Fruit fly (Drosophila melanogaster) whole organism, wandering third instar larva: ENCODE measurements around the gene CG13067.

ENCODE experiments used
- CG32264 ChIP-seq: fragments of 200-800 bp; sonication (Bioruptor generic); optimal IDR thresholded peaks from 2 replicates; lab custom pipeline; 2016; ENCODE audit warnings: missing biosample characterization, missing genetic modification characterization
- CG9705 ChIP-seq: fragments of 200-800 bp; sonication (Bioruptor generic); optimal IDR thresholded peaks from 2 replicates; lab custom pipeline; 2018; ENCODE audit warnings: missing biosample characterization, mild to moderate bottlenecking, missing genetic modification characterization
- CrebA ChIP-seq: fragments of 200-800 bp; sonication (Bioruptor generic); optimal IDR thresholded peaks from 2 replicates; lab custom pipeline; 2016; ENCODE audit warnings: missing biosample characterization, mild to moderate bottlenecking, missing genetic modification characterization, borderline replicate concordance
- Dfd ChIP-seq: fragments of >200 bp; optimal IDR thresholded peaks from 2 replicates; lab custom pipeline; 2017; ENCODE audit warnings: missing biosample characterization, missing genetic modification characterization
- Dif ChIP-seq: fragments of 200-275, 200-300 bp; sonication (Bioruptor generic); optimal IDR thresholded peaks from 2 replicates; lab custom pipeline; 2018; ENCODE audit warnings: missing biosample characterization, missing genetic modification characterization; ENCODE audit not compliant: partially characterized antibody
- GATAd ChIP-seq: sonication (Bioruptor generic); optimal IDR thresholded peaks from 2 replicates; lab custom pipeline; 2016; ENCODE audit warnings: missing biosample characterization, missing genetic modification characterization
- HLH106 ChIP-seq: fragments of 200-800 bp; optimal IDR thresholded peaks from 3 replicates; lab custom pipeline; 2019; ENCODE audit warnings: missing biosample characterization, mild to moderate bottlenecking, missing genetic modification characterization, moderate library complexity
- Hnf4 ChIP-seq: fragments of 200-800 bp; sonication (Bioruptor generic); optimal IDR thresholded peaks from 2 replicates; lab custom pipeline; 2016; ENCODE audit warnings: missing biosample characterization, mild to moderate bottlenecking, missing genetic modification characterization
- Hr78 ChIP-seq: fragments of >200 bp; optimal IDR thresholded peaks from 2 replicates; lab custom pipeline; 2017; ENCODE audit warnings: missing biosample characterization, missing genetic modification characterization
- Hr83 ChIP-seq: fragments of 200-300 bp; sonication (Bioruptor generic); optimal IDR thresholded peaks from 2 replicates; lab custom pipeline; 2016; ENCODE audit warnings: missing biosample characterization, mild to moderate bottlenecking, missing genetic modification characterization, moderate library complexity; ENCODE audit not compliant: poor library complexity, severe bottlenecking
- Jra ChIP-seq: sonication (Bioruptor generic); optimal IDR thresholded peaks from 2 replicates; lab custom pipeline; 2016; ENCODE audit warnings: missing biosample characterization, missing genetic modification characterization
- Mio ChIP-seq: sonication (Bioruptor generic); optimal IDR thresholded peaks from 2 replicates; lab custom pipeline; 2016; ENCODE audit warnings: missing biosample characterization, missing genetic modification characterization
- Myc ChIP-seq: fragments of >200 bp; optimal IDR thresholded peaks from 2 replicates; lab custom pipeline; 2017
- N ChIP-seq: fragments of >200 bp; optimal IDR thresholded peaks from 2 replicates; lab custom pipeline; 2018; ENCODE audit warnings: missing biosample characterization, missing external identifiers, missing genetic modification characterization
- OdsH ChIP-seq: fragments of 200-800 bp; sonication (Bioruptor generic); optimal IDR thresholded peaks from 2 replicates; lab custom pipeline; 2016; ENCODE audit warnings: missing biosample characterization, mild to moderate bottlenecking, missing genetic modification characterization
- Rel ChIP-seq, 2 experiments: fragments of 200-800 bp; sonication (Bioruptor generic) in 1 of 2; optimal IDR thresholded peaks; 2 replicates in 1 of 2; 3 replicates in 1 of 2; lab custom pipeline; 2016 to 2019; ENCODE audit warnings: mild to moderate bottlenecking in 2 of 2, missing biosample characterization in 2 of 2, missing genetic modification characterization in 2 of 2, moderate library complexity in 1 of 2
- Sp1 ChIP-seq: fragments of 200-800 bp; sonication (Bioruptor generic); optimal IDR thresholded peaks from 3 replicates; lab custom pipeline; 2019; ENCODE audit warnings: missing biosample characterization, mild to moderate bottlenecking, missing genetic modification characterization, moderate library complexity
- Vsx2 ChIP-seq: fragments of 200-300, 225-300 bp; sonication (Bioruptor generic); optimal IDR thresholded peaks from 2 replicates; lab custom pipeline; 2018; ENCODE audit warnings: missing biosample characterization, missing genetic modification characterization; ENCODE audit not compliant: partially characterized antibody
- br ChIP-seq: fragments of 200-800 bp; sonication (Bioruptor generic); optimal IDR thresholded peaks from 2 replicates; lab custom pipeline; 2016; ENCODE audit warnings: missing biosample characterization, missing genetic modification characterization
- dl ChIP-seq, 2 experiments: fragments of 175-275, 200-275 bp in 1 of 2; fragments of 200-275 bp in 1 of 2; sonication (Bioruptor generic); optimal IDR thresholded peaks; lab custom pipeline; 2018; ENCODE audit warnings: mild to moderate bottlenecking in 2 of 2, missing biosample characterization in 2 of 2, missing genetic modification characterization in 2 of 2, moderate library complexity in 2 of 2; ENCODE audit not compliant: partially characterized antibody in 2 of 2, insufficient read depth in 1 of 2
- dmrt93B ChIP-seq: fragments of 200-800 bp; sonication (Bioruptor generic); optimal IDR thresholded peaks from 2 replicates; lab custom pipeline; 2018; ENCODE audit warnings: missing biosample characterization, mild to moderate bottlenecking, missing genetic modification characterization
- dsf ChIP-seq: sonication (Bioruptor generic); optimal IDR thresholded peaks from 2 replicates; lab custom pipeline; 2016; ENCODE audit warnings: missing biosample characterization, missing genetic modification characterization, borderline replicate concordance
- ey ChIP-seq: fragments of 200-800 bp; sonication (Bioruptor generic); optimal IDR thresholded peaks from 2 replicates; lab custom pipeline; 2016; ENCODE audit warnings: missing biosample characterization, missing genetic modification characterization
- foxo ChIP-seq, 2 experiments: fragments of 200-800 bp; sonication (Bioruptor generic); optimal IDR thresholded peaks; 2 replicates in 1 of 2; 3 replicates in 1 of 2; lab custom pipeline; 2016 to 2017; ENCODE audit warnings: missing biosample characterization in 2 of 2, missing genetic modification characterization in 2 of 2
- fru ChIP-seq: fragments of 200-800 bp; sonication (Bioruptor generic); optimal IDR thresholded peaks from 3 replicates; lab custom pipeline; 2016; ENCODE audit warnings: missing biosample characterization, mild to moderate bottlenecking, missing genetic modification characterization
- h ChIP-seq: fragments of 200-800 bp; sonication (Bioruptor generic); optimal IDR thresholded peaks from 3 replicates; lab custom pipeline; 2016; ENCODE audit warnings: missing biosample characterization, mild to moderate bottlenecking, missing genetic modification characterization
- jim ChIP-seq: fragments of 175-275, 200-325 bp; sonication (Bioruptor generic); optimal IDR thresholded peaks from 2 replicates; lab custom pipeline; 2016; ENCODE audit warnings: missing biosample characterization, mild to moderate bottlenecking, missing genetic modification characterization
- lola ChIP-seq: fragments of >200 bp; optimal IDR thresholded peaks from 2 replicates; lab custom pipeline; 2017; ENCODE audit warnings: missing biosample characterization, missing genetic modification characterization
- pan ChIP-seq: fragments of >200 bp; optimal IDR thresholded peaks from 2 replicates; lab custom pipeline; 2017
- rgr ChIP-seq: fragments of 200-800 bp; sonication (Bioruptor generic); optimal IDR thresholded peaks from 3 replicates; lab custom pipeline; 2016; ENCODE audit warnings: missing biosample characterization, mild to moderate bottlenecking, missing genetic modification characterization
- sage ChIP-seq: fragments of 200-800 bp; sonication (Bioruptor generic); optimal IDR thresholded peaks from 2 replicates; lab custom pipeline; 2016; ENCODE audit warnings: missing biosample characterization, mild to moderate bottlenecking, missing genetic modification characterization
- sv ChIP-seq: fragments of 200-800 bp; sonication (Bioruptor generic); optimal IDR thresholded peaks from 3 replicates; lab custom pipeline; 2016; ENCODE audit warnings: missing biosample characterization, missing genetic modification characterization
- tai ChIP-seq: sonication (Bioruptor generic); optimal IDR thresholded peaks from 2 replicates; lab custom pipeline; 2016; ENCODE audit warnings: missing biosample characterization, missing genetic modification characterization
- usp ChIP-seq: fragments of >200 bp; optimal IDR thresholded peaks from 2 replicates; lab custom pipeline; 2017; ENCODE audit warnings: missing biosample characterization, missing genetic modification characterization
- woc ChIP-seq: sonication (Bioruptor generic); optimal IDR thresholded peaks from 2 replicates; lab custom pipeline; 2016; ENCODE audit warnings: missing biosample characterization, mild to moderate bottlenecking, missing genetic modification characterization

The CG13067 gene

dm6 chr3L:16231857-16232256 is 39.2 kb upstream of the CG13067 start, which contains the start of the genes PDCD-5 and MED10:
Gene PDCD-5, minus strand, starts transcription at chr3L:16232038.
Gene MED10, plus strand, starts transcription at chr3L:16232084.
- TF ChIP-seq HLH106 (tag; lab: Kevin White, UChicago) (peak; percentile 39), Hr83 (GFP tag; lab: Kevin White, UChicago) (peak; percentile 30), OdsH (GFP tag; lab: Kevin White, UChicago) (peak; percentile 3), Myc (lab: Kevin White, UChicago) (peak; percentile 29), tai (no peak), woc (GFP tag; lab: Kevin White, UChicago) (no peak), h (no peak), rgr (GFP tag; lab: Kevin White, UChicago) (peak; percentile 12), Sp1 (peak; percentile 39), dmrt93B (GFP tag; lab: Kevin White, UChicago) (no peak), Rel (GFP tag; optimal IDR thresholded peaks at IDR 0.05; lab: Kevin White, UChicago) (no peak), Rel (tag; optimal IDR thresholded peaks at IDR 0.05; lab: Kevin White, UChicago) (peak; percentile 65), Dif (GFP tag; lab: Kevin White, UChicago) (peak; percentile 0), usp (GFP tag; lab: Kevin White, UChicago) (no peak)

DNA sequence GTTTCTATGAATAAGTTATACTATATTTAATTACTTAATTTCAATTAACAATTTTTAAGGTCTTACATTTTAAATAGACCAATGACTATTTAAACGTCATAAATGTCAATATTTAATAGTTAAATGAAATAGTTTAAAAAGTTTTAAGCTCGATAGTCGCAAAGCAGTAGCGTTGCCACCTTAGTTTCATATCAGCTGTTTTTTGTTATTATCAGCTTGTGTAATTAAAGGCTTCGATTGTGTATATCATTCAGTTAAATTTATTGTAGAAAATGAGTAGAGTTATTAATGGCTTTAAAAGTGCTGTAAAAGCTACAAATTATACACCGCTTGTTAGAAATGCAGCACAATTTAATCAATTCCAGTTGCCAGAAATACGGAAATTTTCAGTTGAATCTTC is 38.2 kb upstream of the CG13067 start, which contains the start of gene Hsc20:
TSS of gene Hsc20 (plus strand) at position 204 of the 400 bp plus-strand sequence.
- TF ChIP-seq rgr (GFP tag; lab: Kevin White, UChicago) (no peak), Mio (no peak), N (no peak), sv (GFP tag; lab: Kevin White, UChicago) (no peak), CG32264 (GFP tag; lab: Kevin White, UChicago) (no peak), lola (no peak), OdsH (GFP tag; lab: Kevin White, UChicago) (no peak), Rel (GFP tag; optimal IDR thresholded peaks at IDR 0.05; lab: Kevin White, UChicago) (no peak), Rel (tag; optimal IDR thresholded peaks at IDR 0.05; lab: Kevin White, UChicago) (no peak), dl (GFP tag; optimal IDR thresholded peaks at IDR 0.05; lab: Kevin White, UChicago; ENCODE audit: insufficient read depth in 1 of 2, partially characterized antibody in 2 of 2) (no peak), jim (GFP tag; lab: Kevin White, UChicago) (no peak), Dfd (GFP tag; lab: Kevin White, UChicago) (no peak)

- TF ChIP-seq sage (GFP tag; lab: Kevin White, UChicago) (no peak), Rel (GFP tag; optimal IDR thresholded peaks at IDR 0.05; lab: Kevin White, UChicago) (no peak), Rel (tag; optimal IDR thresholded peaks at IDR 0.05; lab: Kevin White, UChicago) (peak; percentile 96), Hr78 (GFP tag; lab: Kevin White, UChicago) (no peak), Jra (GFP tag; lab: Kevin White, UChicago) (no peak), CG9705 (GFP tag; lab: Kevin White, UChicago) (no peak), Vsx2 (GFP tag; lab: Kevin White, UChicago) (no peak), h (peak; percentile 32), rgr (GFP tag; lab: Kevin White, UChicago) (peak; percentile 21), fru (no peak), pan (lab: Kevin White, UChicago) (no peak), foxo (GFP tag; optimal IDR thresholded peaks at IDR 0.05; lab: Kevin White, UChicago) (no peak)
Observed at dm6 chr3L:16233850-16234494, 37.1 kb upstream of the CG13067 start.

dm6 chr3L:16241296-16241695 is 29.8 kb upstream of the CG13067 start:
- TF ChIP-seq CrebA (GFP tag; lab: Kevin White, UChicago) = no peak
- no peak for TF ChIP-seq Sp1
- TF ChIP-seq dsf (GFP tag; lab: Kevin White, UChicago) = no peak
- no peak for TF ChIP-seq sage (GFP tag; lab: Kevin White, UChicago)
- no peak for TF ChIP-seq CG32264 (GFP tag; lab: Kevin White, UChicago)
- no peak for TF ChIP-seq Hnf4 (GFP tag; lab: Kevin White, UChicago)
- TF ChIP-seq ey (GFP tag; lab: Kevin White, UChicago) = no peak
- TF ChIP-seq N = no peak
- no peak for TF ChIP-seq GATAd (GFP tag; lab: Kevin White, UChicago)
- TF ChIP-seq Hr78 (GFP tag; lab: Kevin White, UChicago) = no peak
- TF ChIP-seq woc (GFP tag; lab: Kevin White, UChicago) = no peak
- TF ChIP-seq br (GFP tag; lab: Kevin White, UChicago) = no peak
